Worm (Caenorhabditis elegans): ENCODE results near the gene R160.4.

DNA sequence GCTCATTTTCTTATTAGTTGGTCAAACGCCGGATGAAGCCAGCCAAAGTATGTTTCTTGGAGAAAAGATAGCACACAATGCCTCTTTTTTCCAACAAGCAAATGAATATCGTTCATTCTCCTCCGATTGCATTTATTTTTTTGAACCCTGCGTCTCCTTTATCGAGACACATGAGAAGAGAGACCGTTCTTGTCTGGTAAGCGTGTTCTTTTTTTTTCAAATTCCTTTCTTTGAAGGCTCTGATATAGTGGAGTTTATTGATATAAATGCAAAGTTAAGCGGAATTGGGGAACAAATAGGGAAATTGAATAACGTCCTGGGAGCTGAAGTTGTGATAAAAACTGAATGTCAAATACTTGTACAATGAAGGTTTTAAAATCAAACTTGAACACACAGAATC is 6.2 kb downstream of the R160.4 start, which contains the start of gene F14H12.7:
- TF ChIP-seq bed-3 (GFP tag; optimal IDR thresholded peaks at IDR 0.05) (no peak), nhr-237 (tag; optimal IDR thresholded peaks at IDR 0.05) (no peak), mab-5 (tag; optimal IDR thresholded peaks at IDR 0.05) (no peak), unc-62 (GFP tag; optimal IDR thresholded peaks at IDR 0.05) (no peak), snpc-4 (tag; optimal IDR thresholded peaks at IDR 0.05) (no peak), sem-2 (GFP tag; optimal IDR thresholded peaks at IDR 0.05) (no peak), nhr-12 (tag; optimal IDR thresholded peaks at IDR 0.05) (no peak), lin-13 (tag; optimal IDR thresholded peaks at IDR 0.05) (no peak)

Measured in whole organism, mixed stage, embryonic.